Worm (Caenorhabditis elegans) whole organism, L4/young adult: Measurements from ENCODE around the gene cct-3.

Experiments
- W03F9.2 ChIP-seq: fragments of 150-350 bp; optimal IDR thresholded peaks from 2 replicates; lab custom pipeline; 2014; ENCODE audit warnings: missing biosample characterization, missing genetic modification characterization
- dao-5 ChIP-seq: sonication (generic microtip); optimal IDR thresholded peaks from 2 replicates; lab custom pipeline; 2016; ENCODE audit warnings: missing genotype, missing genetic modification characterization, moderate library complexity, missing compliant biosample characterization
- him-1 ChIP-seq: sonication (generic microtip); optimal IDR thresholded peaks from 2 replicates; lab custom pipeline; 2016; ENCODE audit warnings: missing genotype, missing genetic modification reagents, missing genetic modification characterization, missing compliant biosample characterization

DNA sequence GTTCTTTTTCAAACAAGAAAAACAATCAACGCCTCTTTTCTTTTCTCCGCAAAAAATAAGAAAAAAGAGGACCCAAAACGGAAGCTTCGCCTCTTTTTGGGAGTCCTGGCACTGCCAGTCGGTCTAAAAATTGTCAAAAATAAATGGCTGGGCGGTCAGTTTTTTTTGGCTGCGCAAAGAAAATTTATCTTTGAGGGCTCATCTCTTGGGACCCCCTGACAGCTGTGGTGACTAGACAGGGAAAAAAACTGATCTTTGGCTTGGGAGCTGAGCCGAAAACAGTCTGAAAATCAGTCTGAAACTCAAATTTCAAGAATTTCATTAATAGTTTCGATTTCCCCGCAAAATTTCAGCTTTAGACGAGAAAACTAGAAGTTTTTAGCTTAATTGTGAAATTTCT is 42.8 kb upstream of the cct-3 start:
- TF ChIP-seq dao-5 (no peak), him-1 (tag; lab: Kevin White, UChicago) (no peak), W03F9.2 (tag; lab: Kevin White, UChicago) (no peak)
